Fruit fly (Drosophila melanogaster) whole organism, embryonic: ENCODE results near the gene CG46317.

Source experiments
- BtbVII ChIP-seq: fragments of 200-800 bp; sonication (Bioruptor generic); optimal IDR thresholded peaks from 3 replicates; lab custom pipeline; 2017; ENCODE audit warnings: missing biosample characterization, mild to moderate bottlenecking, missing genetic modification characterization
- CG10321 ChIP-seq: fragments of 200-800 bp; sonication (Bioruptor generic); IDR thresholded peaks from 2 replicates; pipeline ENCODE4 v1.3.6; 2022; ENCODE audit warnings: missing biosample characterization, missing genetic modification characterization
- CG10462 ChIP-seq: fragments of 200-800 bp; sonication (Bioruptor generic); optimal IDR thresholded peaks from 2 replicates; lab custom pipeline; 2016; ENCODE audit warnings: missing biosample characterization, missing genetic modification characterization
- CG11695 ChIP-seq: fragments of 200-800 bp; sonication (Bioruptor generic); IDR thresholded peaks from 3 replicates; pipeline ENCODE4 v1.3.6; 2022; ENCODE audit warnings: missing biosample characterization, missing genetic modification characterization
- CG12659 ChIP-seq: fragments of 200-800 bp; sonication (Bioruptor generic); optimal IDR thresholded peaks from 3 replicates; lab custom pipeline; 2017; ENCODE audit warnings: mild to moderate bottlenecking, missing biosample characterization, missing genetic modification reagents, missing genetic modification characterization
- CG1602 ChIP-seq: fragments of 200-800 bp; sonication (Bioruptor generic); optimal IDR thresholded peaks from 3 replicates; lab custom pipeline; 2016; ENCODE audit warnings: missing biosample characterization, missing genetic modification characterization
- CG17385 ChIP-seq: fragments of 200-800 bp; sonication (Bioruptor generic); optimal IDR thresholded peaks from 3 replicates; lab custom pipeline; 2018; ENCODE audit warnings: missing biosample characterization, mild to moderate bottlenecking, missing genetic modification characterization
- CG17568 ChIP-seq: fragments of 200-800 bp; sonication (Bioruptor generic); optimal IDR thresholded peaks from 2 replicates; lab custom pipeline; 2018; ENCODE audit warnings: missing biosample characterization, mild to moderate bottlenecking, missing genetic modification characterization, moderate library complexity
- CG1832 ChIP-seq: fragments of 200-800 bp; sonication (Bioruptor generic); optimal IDR thresholded peaks from 2 replicates; lab custom pipeline; 2017; ENCODE audit warnings: missing biosample characterization, mild to moderate bottlenecking, missing genetic modification characterization, inconsistent platforms
- CG2889 ChIP-seq: fragments of 200-800 bp; sonication (Bioruptor generic); IDR thresholded peaks from 3 replicates; pipeline ENCODE4 v1.3.6; 2022; ENCODE audit warnings: missing biosample characterization, missing genetic modification characterization
- CG31365 ChIP-seq: fragments of 200-800 bp; sonication (Bioruptor generic); optimal IDR thresholded peaks from 2 replicates; lab custom pipeline; 2018; ENCODE audit warnings: missing biosample characterization, mild to moderate bottlenecking, missing genetic modification characterization
- CG31441 ChIP-seq: fragments of 200-800 bp; sonication (Bioruptor generic); IDR thresholded peaks from 2 replicates; pipeline ENCODE4 v1.3.6; 2022; ENCODE audit warnings: missing biosample characterization, missing genetic modification characterization
- CG32772 ChIP-seq: fragments of 200-800 bp; sonication (Bioruptor generic); IDR thresholded peaks from 2 replicates; pipeline ENCODE4 v1.3.6; 2022; ENCODE audit warnings: missing biosample characterization, missing genetic modification characterization
- CG4360 ChIP-seq: fragments of 200-800 bp; sonication (Bioruptor generic); IDR thresholded peaks from 2 replicates; pipeline ENCODE4 v1.3.6; 2022; ENCODE audit warnings: missing biosample characterization, missing genetic modification characterization
- CG4617 ChIP-seq: fragments of 200-800 bp; sonication (Bioruptor generic); optimal IDR thresholded peaks from 3 replicates; lab custom pipeline; 2016; ENCODE audit warnings: missing biosample characterization, missing genetic modification characterization, borderline replicate concordance
- CG5953 ChIP-seq: fragments of 200-800 bp; sonication (Bioruptor generic); IDR thresholded peaks from 2 replicates; pipeline ENCODE4 v1.3.6; 2022; ENCODE audit warnings: missing biosample characterization, missing genetic modification characterization
- CG6254 ChIP-seq: fragments of 200-800 bp; sonication (Bioruptor generic); optimal IDR thresholded peaks from 3 replicates; lab custom pipeline; 2017; ENCODE audit warnings: mild to moderate bottlenecking, missing biosample characterization, missing genetic modification reagents, missing genetic modification characterization
- CG6654 ChIP-seq: fragments of 200-800 bp; sonication (Bioruptor generic); optimal IDR thresholded peaks from 2 replicates; lab custom pipeline; 2017; ENCODE audit warnings: missing biosample characterization, mild to moderate bottlenecking, missing genetic modification characterization
- CG7372 ChIP-seq: fragments of 200-800 bp; sonication (Bioruptor generic); IDR thresholded peaks from 2 replicates; pipeline ENCODE4 v1.3.6; 2022; ENCODE audit warnings: missing biosample characterization, missing genetic modification characterization
- CG8765 ChIP-seq: fragments of 200-800 bp; sonication (Bioruptor generic); IDR thresholded peaks from 2 replicates; pipeline ENCODE4 v1.3.6; 2022; ENCODE audit warnings: missing biosample characterization, missing genetic modification characterization
- Dp ChIP-seq: fragments of 200-800 bp; sonication (Bioruptor generic); optimal IDR thresholded peaks from 2 replicates; lab custom pipeline; 2018; ENCODE audit warnings: missing biosample characterization, mild to moderate bottlenecking, missing genetic modification characterization, moderate library complexity
- Ets65A ChIP-seq: fragments of 200-800 bp; sonication (Bioruptor generic); peaks from one replicate; lab custom pipeline; 2016; ENCODE audit warnings: missing biosample characterization, missing genetic modification characterization
- Fer3 ChIP-seq: fragments of 200-800 bp; sonication (Bioruptor generic); optimal IDR thresholded peaks from 2 replicates; lab custom pipeline; 2018; ENCODE audit warnings: missing biosample characterization, mild to moderate bottlenecking, missing genetic modification characterization, moderate library complexity
- Gsc ChIP-seq: fragments of 200-800 bp; sonication (Bioruptor generic); IDR thresholded peaks from 2 replicates; pipeline ENCODE4 v1.3.6; 2022; ENCODE audit warnings: missing biosample characterization, missing genetic modification characterization
- HLH3B ChIP-seq: fragments of 200-800 bp; sonication (Bioruptor generic); IDR thresholded peaks from 2 replicates; pipeline ENCODE4 v1.3.6; 2022; ENCODE audit warnings: missing biosample characterization, missing genetic modification characterization
- HmgD ChIP-seq: fragments of 200-800 bp; sonication (Bioruptor generic); optimal IDR thresholded peaks from 3 replicates; lab custom pipeline; 2016; ENCODE audit warnings: missing biosample characterization, missing genetic modification characterization
- Kr ChIP-seq: fragments of 200-800 bp; sonication (Bioruptor generic); optimal IDR thresholded peaks from 2 replicates; lab custom pipeline; 2017; ENCODE audit warnings: missing biosample characterization, mild to moderate bottlenecking, missing genetic modification characterization
- NC2α ChIP-seq: fragments of 200-800 bp; sonication (Bioruptor generic); optimal IDR thresholded peaks from 2 replicates; lab custom pipeline; 2016; ENCODE audit warnings: missing biosample characterization, missing genetic modification characterization
- Nf-YA ChIP-seq: fragments of 200-800 bp; sonication (Bioruptor generic); IDR thresholded peaks from 2 replicates; pipeline ENCODE4 v1.3.6; 2022; ENCODE audit warnings: missing biosample characterization, missing genetic modification characterization
- PHDP ChIP-seq: fragments of 200-800 bp; sonication (Bioruptor generic); optimal IDR thresholded peaks from 3 replicates; lab custom pipeline; 2018; ENCODE audit warnings: missing biosample characterization, mild to moderate bottlenecking, missing genetic modification characterization, moderate library complexity
- Ptx1 ChIP-seq: fragments of 200-800 bp; sonication (Bioruptor generic); IDR thresholded peaks from 2 replicates; pipeline ENCODE4 v1.3.6; 2022; ENCODE audit warnings: missing biosample characterization, missing genetic modification characterization
- Rfx ChIP-seq: fragments of 200-800 bp; sonication (Bioruptor generic); IDR thresholded peaks from 2 replicates; pipeline ENCODE4 v1.3.6; 2022; ENCODE audit warnings: missing biosample characterization, missing genetic modification characterization
- Ssrp ChIP-seq: fragments of 200-800 bp; sonication (Bioruptor generic); optimal IDR thresholded peaks from 2 replicates; lab custom pipeline; 2018; ENCODE audit warnings: missing biosample characterization, mild to moderate bottlenecking, missing genetic modification characterization, moderate library complexity
- ara ChIP-seq: fragments of 200-800 bp; sonication (Bioruptor generic); IDR thresholded peaks from 2 replicates; pipeline ENCODE4 v1.3.6; 2022; ENCODE audit warnings: missing biosample characterization, missing genetic modification characterization
- ase ChIP-seq: fragments of 200-800 bp; sonication (Bioruptor generic); IDR thresholded peaks from 3 replicates; pipeline ENCODE4 v1.3.6; 2022; ENCODE audit warnings: missing biosample characterization, missing genetic modification characterization
- ci ChIP-seq: fragments of 200-800 bp; sonication (Bioruptor generic); IDR thresholded peaks from 3 replicates; pipeline ENCODE4 v1.3.6; 2022; ENCODE audit warnings: missing biosample characterization, missing genetic modification characterization
- crp ChIP-seq, 2 experiments: fragments of 200-800 bp; sonication (Bioruptor generic); optimal IDR thresholded peaks; 2 replicates in 1 of 2; 3 replicates in 1 of 2; lab custom pipeline; 2017; ENCODE audit warnings: missing biosample characterization in 2 of 2, missing genetic modification characterization in 2 of 2, mild to moderate bottlenecking in 1 of 2, moderate library complexity in 1 of 2
- ewg ChIP-seq: fragments of 200-800 bp; sonication (Bioruptor generic); optimal IDR thresholded peaks from 3 replicates; lab custom pipeline; 2017; ENCODE audit warnings: mild to moderate bottlenecking, missing biosample characterization, missing genetic modification reagents, missing genetic modification characterization
- exex ChIP-seq: fragments of 200-800 bp; sonication (Bioruptor generic); optimal IDR thresholded peaks from 4 replicates; lab custom pipeline; 2018; ENCODE audit warnings: missing biosample characterization, mild to moderate bottlenecking, missing genetic modification characterization, moderate library complexity
- fd64A ChIP-seq: fragments of 200-800 bp; sonication (Bioruptor generic); optimal IDR thresholded peaks from 3 replicates; lab custom pipeline; 2018; ENCODE audit warnings: missing biosample characterization, mild to moderate bottlenecking, missing genetic modification characterization
- gro ChIP-seq: fragments of 200-800 bp; sonication (Bioruptor generic); optimal IDR thresholded peaks from 2 replicates; lab custom pipeline; 2016; ENCODE audit warnings: missing biosample characterization, missing genetic modification characterization
- gt ChIP-seq: fragments of 200-800 bp; sonication (Bioruptor generic); IDR thresholded peaks from 2 replicates; pipeline ENCODE4 v1.3.6; 2022; ENCODE audit warnings: missing biosample characterization, missing genetic modification characterization
- her ChIP-seq: fragments of 200-800 bp; sonication (Bioruptor generic); optimal IDR thresholded peaks from 2 replicates; lab custom pipeline; 2016; ENCODE audit warnings: missing biosample characterization, missing genetic modification characterization
- hth ChIP-seq: fragments of >200 bp; optimal IDR thresholded peaks from 2 replicates; lab custom pipeline; 2017; ENCODE audit warnings: inconsistent platforms
- nau ChIP-seq: fragments of 200-800 bp; sonication (Bioruptor generic); optimal IDR thresholded peaks from 3 replicates; lab custom pipeline; 2017; ENCODE audit warnings: missing biosample characterization, mild to moderate bottlenecking, missing genetic modification characterization, missing genetic modification reagents
- nerfin-2 ChIP-seq: fragments of 200-800 bp; sonication (Bioruptor generic); IDR thresholded peaks from 2 replicates; pipeline ENCODE4 v1.3.6; 2022; ENCODE audit warnings: missing biosample characterization, missing genetic modification characterization; ENCODE audit not compliant: partially characterized antibody
- twi ChIP-seq: fragments of 200-800 bp; optimal IDR thresholded peaks from 2 replicates; lab custom pipeline; 2019; ENCODE audit warnings: missing biosample characterization, mild to moderate bottlenecking, missing genetic modification characterization, moderate library complexity
- zen ChIP-seq: fragments of 200-800 bp; sonication (Bioruptor generic); optimal IDR thresholded peaks from 3 replicates; lab custom pipeline; 2018; ENCODE audit warnings: missing biosample characterization, mild to moderate bottlenecking, missing genetic modification characterization, moderate library complexity
- zf30C ChIP-seq: fragments of 200-800 bp; sonication (Bioruptor generic); optimal IDR thresholded peaks from 3 replicates; lab custom pipeline; 2018; ENCODE audit warnings: missing biosample characterization, mild to moderate bottlenecking, missing genetic modification characterization
- zfh1 ChIP-seq: fragments of 200-800 bp; sonication (Bioruptor generic); IDR thresholded peaks from 3 replicates; pipeline ENCODE4 v1.3.6; 2022; ENCODE audit warnings: missing biosample characterization, missing genetic modification characterization

The CG46317 gene

dm6 chrX:14247035-14247786 is 13.8 kb upstream of the CG46317 start, which contains the start of gene mud (continued):
- TF ChIP-seq crp (GFP tag; optimal IDR thresholded peaks at IDR 0.05; lab: Kevin White, UChicago) (peak in 1 of 2 experiments; percentile 56), CG17385 (GFP tag; lab: Kevin White, UChicago) (no peak), CG1602 (GFP tag; lab: Kevin White, UChicago) (no peak), Ets65A (peak; percentile 79), zf30C (no peak), gro (no peak), Fer3 (tag; lab: Kevin White, UChicago) (peak; percentile 10), Nf-YA (GFP tag; lab: Robert Waterston, UW) (no peak), CG11695 (GFP tag; lab: Robert Waterston, UW) (no peak), CG32772 (GFP tag; lab: Robert Waterston, UW) (no peak), nau (no peak), CG31441 (no peak), ase (peak; percentile 47; the same call in 1 of the 3 replicates), ewg (GFP tag; lab: Kevin White, UChicago) (peak; percentile 5), CG2889 (no peak), CG10462 (no peak), CG4617 (GFP tag; lab: Kevin White, UChicago) (no peak), Rfx (GFP tag; lab: Robert Waterston, UW) (no peak), zen (tag; lab: Kevin White, UChicago) (peak; percentile 19), CG31365 (tag; lab: Kevin White, UChicago) (no peak), twi (tag; lab: Kevin White, UChicago) (no peak), CG10321 (GFP tag; lab: Robert Waterston, UW) (no peak), gt (peak; percentile 56), CG17568 (GFP tag; lab: Kevin White, UChicago) (no peak), nerfin-2 (GFP tag; lab: Robert Waterston, UW) (peak; percentile 69), HLH3B (GFP tag; lab: Robert Waterston, UW) (no peak), CG8765 (GFP tag; lab: Robert Waterston, UW) (no peak), HmgD (GFP tag; lab: Kevin White, UChicago) (no peak), CG1832 (GFP tag; lab: Kevin White, UChicago) (no peak), Ptx1 (GFP tag; lab: Robert Waterston, UW) (peak; percentile 36; the same call in 1 of the 2 replicates), ci (GFP tag; lab: Robert Waterston, UW) (no peak), CG7372 (no peak), her (GFP tag; lab: Kevin White, UChicago) (no peak), PHDP (tag; lab: Kevin White, UChicago) (no peak), CG5953 (GFP tag; lab: Robert Waterston, UW) (no peak), Kr (GFP tag; lab: Kevin White, UChicago) (no peak), CG6254 (GFP tag; lab: Kevin White, UChicago) (no peak), exex (tag; lab: Kevin White, UChicago) (no peak), zfh1 (GFP tag; lab: Robert Waterston, UW) (0 out of 3 replicates have a peak, but pooled peaks have one; percentile 9), BtbVII (GFP tag; lab: Kevin White, UChicago) (no peak), CG6654 (GFP tag; lab: Kevin White, UChicago) (peak; percentile 5), CG12659 (GFP tag; lab: Kevin White, UChicago) (peak; percentile 25), CG4360 (GFP tag; lab: Robert Waterston, UW) (no peak), Gsc (no peak), Ssrp (tag; lab: Kevin White, UChicago) (peak; percentile 16), hth (no peak), Dp (GFP tag; lab: Kevin White, UChicago) (peak; percentile 74), fd64A (GFP tag; lab: Kevin White, UChicago) (no peak), NC2α (GFP tag; lab: Kevin White, UChicago) (no peak), ara (GFP tag; lab: Robert Waterston, UW) (no peak)
